Fruit fly (Drosophila melanogaster) whole organism, prepupa: ENCODE data around the gene CG13842.

Experiments used
- Blimp-1 ChIP-seq: fragments of 200-800 bp; sonication (Bioruptor generic); optimal IDR thresholded peaks from 3 replicates; lab custom pipeline; 2017; ENCODE audit warnings: missing biosample characterization, missing genetic modification characterization, mild to moderate bottlenecking, moderate library complexity, missing genetic modification reagents
- CG10631 ChIP-seq: fragments of 200-800 bp; sonication (Bioruptor generic); optimal IDR thresholded peaks from 2 replicates; lab custom pipeline; 2016; ENCODE audit warnings: missing biosample characterization, missing genetic modification characterization
- CG10669 ChIP-seq: fragments of 200-800 bp; sonication (Bioruptor generic); optimal IDR thresholded peaks from 3 replicates; lab custom pipeline; 2018; ENCODE audit warnings: missing biosample characterization, mild to moderate bottlenecking, missing genetic modification characterization, moderate library complexity
- CG11294 ChIP-seq: fragments of 200-800 bp; sonication (Bioruptor generic); IDR thresholded peaks from 2 replicates; pipeline ENCODE4 v1.3.6; 2022; ENCODE audit warnings: missing biosample characterization, missing genetic modification characterization
- CG11762 ChIP-seq: fragments of 200-800 bp; sonication (Bioruptor generic); optimal IDR thresholded peaks from 3 replicates; lab custom pipeline; 2016; ENCODE audit warnings: missing biosample characterization, missing genetic modification characterization; ENCODE audit not compliant: insufficient read depth
- CG11902 ChIP-seq: fragments of 200-800 bp; sonication (Bioruptor generic); optimal IDR thresholded peaks from 3 replicates; lab custom pipeline; 2016; ENCODE audit warnings: missing biosample characterization, missing genetic modification characterization
- CG1621 ChIP-seq: fragments of 200-800 bp; sonication (Bioruptor generic); optimal IDR thresholded peaks from 3 replicates; lab custom pipeline; 2018; ENCODE audit warnings: missing biosample characterization, mild to moderate bottlenecking, missing genetic modification characterization
- CG31627 ChIP-seq: fragments of 200-800 bp; sonication (Bioruptor generic); optimal IDR thresholded peaks from 3 replicates; lab custom pipeline; 2016; ENCODE audit warnings: missing biosample characterization, missing genetic modification characterization
- CG32006 ChIP-seq: fragments of 200-800 bp; sonication (Bioruptor generic); optimal IDR thresholded peaks from 3 replicates; lab custom pipeline; 2017; ENCODE audit warnings: missing biosample characterization, mild to moderate bottlenecking, missing genetic modification characterization
- CG34406 ChIP-seq: fragments of 200-800 bp; sonication (Bioruptor generic); optimal IDR thresholded peaks from 3 replicates; lab custom pipeline; 2016; ENCODE audit warnings: missing biosample characterization, missing genetic modification characterization
- CG4318 ChIP-seq: fragments of 200-800 bp; sonication (Bioruptor generic); optimal IDR thresholded peaks from 3 replicates; lab custom pipeline; 2017; ENCODE audit warnings: missing biosample characterization, mild to moderate bottlenecking, missing genetic modification characterization
- CG6163 ChIP-seq: fragments of 200-800 bp; sonication (Bioruptor generic); IDR thresholded peaks from 3 replicates; pipeline ENCODE4 v1.3.6; 2022; ENCODE audit warnings: missing biosample characterization, missing genetic modification characterization
- CG6276 ChIP-seq: fragments of 200-800 bp; sonication (Bioruptor generic); optimal IDR thresholded peaks from 2 replicates; lab custom pipeline; 2017; ENCODE audit warnings: missing biosample characterization, mild to moderate bottlenecking, missing genetic modification characterization
- CG6854 ChIP-seq: fragments of 200-800 bp; sonication (Bioruptor generic); optimal IDR thresholded peaks from 2 replicates; lab custom pipeline; 2017; ENCODE audit warnings: missing biosample characterization, mild to moderate bottlenecking, missing genetic modification characterization
- CG7368 ChIP-seq: fragments of 200-800 bp; sonication (Bioruptor generic); optimal IDR thresholded peaks from 3 replicates; lab custom pipeline; 2016; ENCODE audit warnings: missing biosample characterization, missing genetic modification characterization
- CG8119 ChIP-seq: fragments of 200-800 bp; sonication (Bioruptor generic); IDR thresholded peaks from 3 replicates; pipeline ENCODE4 v1.3.6; 2022; ENCODE audit warnings: missing biosample characterization, missing genetic modification characterization
- CG8319 ChIP-seq: fragments of 200-800 bp; sonication (Bioruptor generic); optimal IDR thresholded peaks from 3 replicates; lab custom pipeline; 2016; ENCODE audit warnings: missing biosample characterization, missing genetic modification characterization
- CG9139 ChIP-seq: fragments of 200-800 bp; sonication (Bioruptor generic); optimal IDR thresholded peaks from 3 replicates; lab custom pipeline; 2017; ENCODE audit warnings: missing biosample characterization, mild to moderate bottlenecking, missing genetic modification characterization
- Eip75B ChIP-seq: fragments of 200-800 bp; sonication (Bioruptor generic); optimal IDR thresholded peaks from 3 replicates; lab custom pipeline; 2016; ENCODE audit warnings: missing biosample characterization, missing genetic modification characterization
- Eip78C ChIP-seq: fragments of 200-800 bp; sonication (Bioruptor generic); peaks from one replicate; lab custom pipeline; 2016; ENCODE audit warnings: missing biosample characterization, missing genetic modification characterization
- Ets96B ChIP-seq: fragments of 200-800 bp; optimal IDR thresholded peaks from 2 replicates; lab custom pipeline; 2019; ENCODE audit warnings: missing biosample characterization, mild to moderate bottlenecking, missing genetic modification characterization, moderate library complexity
- Gug ChIP-seq: fragments of 200-800 bp; sonication (Bioruptor generic); IDR thresholded peaks from 2 replicates; pipeline ENCODE4 v1.3.6; 2022; ENCODE audit warnings: missing biosample characterization, missing genetic modification characterization
- Hr38 ChIP-seq: sonication (Bioruptor generic); optimal IDR thresholded peaks from 2 replicates; lab custom pipeline; 2016; ENCODE audit warnings: missing biosample characterization, missing genetic modification characterization
- Lpt ChIP-seq: fragments of 200-800 bp; sonication (Bioruptor generic); optimal IDR thresholded peaks from 3 replicates; lab custom pipeline; 2016; ENCODE audit warnings: missing biosample characterization, missing genetic modification characterization
- Met ChIP-seq: fragments of 200-800 bp; sonication (Bioruptor generic); optimal IDR thresholded peaks from 3 replicates; lab custom pipeline; 2016; ENCODE audit warnings: missing biosample characterization, missing genetic modification characterization
- OdsH ChIP-seq: fragments of 200-800 bp; sonication (Bioruptor generic); optimal IDR thresholded peaks from 3 replicates; lab custom pipeline; 2016; ENCODE audit warnings: missing biosample characterization, missing genetic modification characterization
- Sox102F ChIP-seq: fragments of 200-800 bp; sonication (Bioruptor generic); optimal IDR thresholded peaks from 2 replicates; lab custom pipeline; 2016; ENCODE audit warnings: missing biosample characterization, mild to moderate bottlenecking, missing genetic modification characterization
- Sox14 ChIP-seq: fragments of 200-800 bp; sonication (Bioruptor generic); optimal IDR thresholded peaks from 3 replicates; lab custom pipeline; 2016; ENCODE audit warnings: missing biosample characterization, missing genetic modification characterization
- Sox15 ChIP-seq: fragments of 200-800 bp; sonication (Bioruptor generic); optimal IDR thresholded peaks from 3 replicates; lab custom pipeline; 2016; ENCODE audit warnings: missing biosample characterization, missing genetic modification characterization
- achi ChIP-seq: fragments of 200-800 bp; sonication (Bioruptor generic); optimal IDR thresholded peaks from 3 replicates; lab custom pipeline; 2016; ENCODE audit warnings: missing biosample characterization, missing genetic modification characterization
- acj6 ChIP-seq: fragments of 200-800 bp; sonication (Bioruptor generic); optimal IDR thresholded peaks from 3 replicates; lab custom pipeline; 2016; ENCODE audit warnings: missing biosample characterization, missing genetic modification characterization
- dac ChIP-seq: fragments of 200-800 bp; sonication (Bioruptor generic); optimal IDR thresholded peaks from 2 replicates; lab custom pipeline; 2017; ENCODE audit warnings: missing biosample characterization, mild to moderate bottlenecking, missing genetic modification characterization
- dsx ChIP-seq: fragments of 200-800 bp; optimal IDR thresholded peaks from 3 replicates; lab custom pipeline; 2019; ENCODE audit warnings: missing biosample characterization, mild to moderate bottlenecking, missing genetic modification characterization, moderate library complexity; ENCODE audit not compliant: poor library complexity, severe bottlenecking
- eg ChIP-seq: fragments of 200-800 bp; sonication (Bioruptor generic); IDR thresholded peaks from 3 replicates; pipeline ENCODE4 v1.3.6; 2022; ENCODE audit warnings: missing biosample characterization, missing genetic modification characterization
- esn ChIP-seq: fragments of 200-800 bp; sonication (Bioruptor generic); optimal IDR thresholded peaks from 2 replicates; lab custom pipeline; 2016; ENCODE audit warnings: missing biosample characterization, mild to moderate bottlenecking, missing genetic modification characterization, moderate library complexity
- fd59A ChIP-seq: fragments of 200-800 bp; sonication (Bioruptor generic); optimal IDR thresholded peaks from 2 replicates; lab custom pipeline; 2017; ENCODE audit warnings: missing biosample characterization, mild to moderate bottlenecking, missing genetic modification characterization, missing genetic modification reagents
- fkh ChIP-seq: fragments of 200-800 bp; sonication (Bioruptor generic); optimal IDR thresholded peaks from 3 replicates; lab custom pipeline; 2017; ENCODE audit warnings: missing biosample characterization, mild to moderate bottlenecking, missing genetic modification characterization, moderate library complexity
- pdm3 ChIP-seq: fragments of 200-800 bp; sonication (Bioruptor generic); optimal IDR thresholded peaks from 3 replicates; lab custom pipeline; 2016; ENCODE audit warnings: missing biosample characterization, missing genetic modification characterization
- salr ChIP-seq, 2 experiments: fragments of 200-800 bp; sonication (Bioruptor generic); optimal IDR thresholded peaks; 3 replicates each; lab custom pipeline; 2016 to 2018; ENCODE audit warnings: missing biosample characterization in 2 of 2, missing genetic modification characterization in 2 of 2, mild to moderate bottlenecking in 1 of 2
- ss ChIP-seq, 2 experiments: fragments of 200-800 bp; sonication (Bioruptor generic); optimal IDR thresholded peaks; 2 replicates in 1 of 2; 3 replicates in 1 of 2; lab custom pipeline; 2017 to 2018; ENCODE audit warnings: mild to moderate bottlenecking in 2 of 2, missing biosample characterization in 2 of 2, missing genetic modification characterization in 2 of 2, moderate library complexity in 1 of 2
- svp ChIP-seq: fragments of 200-800 bp; sonication (Bioruptor generic); peaks from one replicate; lab custom pipeline; 2016; ENCODE audit warnings: missing biosample characterization, missing genetic modification characterization
- vri ChIP-seq: fragments of 200-800 bp; sonication (Bioruptor generic); optimal IDR thresholded peaks from 3 replicates; lab custom pipeline; 2016; ENCODE audit warnings: missing biosample characterization, mild to moderate bottlenecking, missing genetic modification characterization

Gene CG13842

DNA sequence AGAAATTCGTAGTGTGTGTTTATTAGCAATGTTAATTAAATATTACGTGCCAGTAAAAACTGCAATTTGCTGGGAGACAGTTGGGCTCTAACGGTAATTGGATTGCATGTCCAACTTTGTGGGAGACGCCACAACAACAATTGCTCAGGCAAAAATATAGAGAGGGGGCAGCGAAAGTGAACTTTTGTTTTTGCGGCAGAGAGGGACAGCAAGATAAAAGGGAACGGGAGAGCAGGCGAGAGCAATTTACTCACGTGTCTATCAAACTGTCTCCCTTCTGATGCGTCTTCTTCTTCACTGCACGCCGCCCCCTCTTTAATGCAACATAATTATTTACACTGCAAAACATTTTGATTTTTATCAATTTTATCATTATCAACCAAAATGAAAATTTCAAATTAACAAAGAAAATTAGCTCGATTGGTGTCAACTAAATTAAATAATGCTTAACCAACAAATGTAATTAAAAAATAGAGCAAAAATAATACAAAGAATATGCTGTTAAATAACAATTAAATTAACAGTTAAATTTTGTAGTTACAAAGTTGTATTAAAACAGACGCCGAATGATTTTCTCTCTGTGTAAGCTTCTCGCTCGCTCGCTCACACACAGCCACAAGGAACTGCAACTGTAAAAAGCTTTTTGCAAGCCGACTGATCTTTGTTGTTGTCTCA, 39.7 kb downstream of the CG13842 start (continued):
- TF ChIP-seq fd59A (GFP tag; lab: Kevin White, UChicago), result peak; percentile 93
- TF ChIP-seq CG8119, result peak; percentile 96
- TF ChIP-seq Eip78C (GFP tag; lab: Kevin White, UChicago), result peak; percentile 99
- TF ChIP-seq dac (GFP tag; lab: Kevin White, UChicago), result peak; percentile 77
- peak; percentile 91 for TF ChIP-seq CG4318
- TF ChIP-seq CG7368 (GFP tag; lab: Kevin White, UChicago), result peak; percentile 93
- peak; percentile 97 for TF ChIP-seq dsx (GFP tag; lab: Kevin White, UChicago)
- TF ChIP-seq svp (GFP tag; lab: Kevin White, UChicago), result peak; percentile 98
- TF ChIP-seq fkh (GFP tag; lab: Kevin White, UChicago), result peak; percentile 1

DNA sequence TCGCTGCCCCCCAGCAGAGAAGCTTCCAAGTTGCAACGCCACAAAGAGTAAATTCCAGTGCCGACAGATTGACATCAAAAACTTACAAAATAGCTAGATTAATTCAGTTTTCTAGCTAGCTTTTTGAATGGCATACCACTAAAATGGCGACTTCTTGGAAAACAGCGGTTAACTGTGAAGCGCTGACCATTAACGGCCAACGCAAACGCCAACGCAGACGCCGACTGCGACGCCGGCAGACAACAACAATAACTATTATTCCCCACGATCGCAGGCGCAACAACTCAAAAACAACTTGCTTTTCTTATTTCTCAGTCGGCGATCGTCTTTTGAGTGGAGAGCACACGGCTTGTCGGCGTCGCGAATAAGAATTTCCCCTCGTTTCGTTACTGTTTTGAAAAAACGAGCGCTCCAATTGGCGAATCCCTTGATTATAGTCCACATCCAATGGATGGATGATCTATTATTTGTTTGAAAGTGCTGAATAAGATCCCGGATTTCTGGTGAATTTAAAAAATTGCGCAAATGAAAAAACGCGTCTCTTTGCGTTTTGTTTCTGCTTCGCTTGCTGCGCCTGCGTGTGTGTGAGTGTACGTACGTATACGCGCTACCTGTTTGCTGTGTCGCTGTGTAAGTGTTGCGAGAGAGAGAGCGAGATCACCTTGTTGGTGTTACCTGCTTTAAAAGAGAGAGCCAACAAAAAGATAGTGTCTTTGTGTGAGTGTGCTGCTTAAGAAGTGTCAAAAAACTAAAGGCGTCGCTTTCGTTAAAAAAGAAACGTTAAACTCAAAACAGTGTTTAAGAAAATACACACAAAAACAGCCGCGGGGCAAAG, 40.4 kb downstream of the CG13842 start:
- TF ChIP-seq fkh (GFP tag; lab: Kevin White, UChicago) (no peak), Eip78C (GFP tag; lab: Kevin White, UChicago) (peak; percentile 70), Hr38 (GFP tag; lab: Kevin White, UChicago) (no peak), CG6163 (peak; percentile 42; the same call in 1 of the 3 replicates), CG9139 (peak; percentile 14), Sox102F (GFP tag; lab: Kevin White, UChicago) (no peak), esn (GFP tag; lab: Kevin White, UChicago) (no peak), CG7368 (GFP tag; lab: Kevin White, UChicago) (no peak), Sox14 (GFP tag; lab: Kevin White, UChicago) (no peak), CG4318 (no peak), Sox15 (GFP tag; lab: Kevin White, UChicago) (no peak), CG1621 (tag; lab: Kevin White, UChicago) (peak; percentile 12), Met (GFP tag; lab: Kevin White, UChicago) (no peak), salr (GFP tag; optimal IDR thresholded peaks at IDR 0.05; lab: Kevin White, UChicago) (no peak), Blimp-1 (no peak), CG11902 (GFP tag; lab: Kevin White, UChicago) (no peak), dsx (GFP tag; lab: Kevin White, UChicago) (no peak), CG6276 (GFP tag; lab: Kevin White, UChicago) (no peak), CG31627 (GFP tag; lab: Kevin White, UChicago) (no peak), CG8119 (no peak; the same call in 2 of the 3 replicates), eg (GFP tag; lab: Robert Waterston, UW) (0 out of 3 replicates have a peak, but pooled peaks have one; percentile 43), CG8319 (GFP tag; lab: Kevin White, UChicago) (no peak), Eip75B (GFP tag; lab: Kevin White, UChicago) (peak; percentile 21), Ets96B (tag; lab: Kevin White, UChicago) (no peak), pdm3 (GFP tag; lab: Kevin White, UChicago) (no peak), vri (GFP tag; lab: Kevin White, UChicago) (no peak)

DNA sequence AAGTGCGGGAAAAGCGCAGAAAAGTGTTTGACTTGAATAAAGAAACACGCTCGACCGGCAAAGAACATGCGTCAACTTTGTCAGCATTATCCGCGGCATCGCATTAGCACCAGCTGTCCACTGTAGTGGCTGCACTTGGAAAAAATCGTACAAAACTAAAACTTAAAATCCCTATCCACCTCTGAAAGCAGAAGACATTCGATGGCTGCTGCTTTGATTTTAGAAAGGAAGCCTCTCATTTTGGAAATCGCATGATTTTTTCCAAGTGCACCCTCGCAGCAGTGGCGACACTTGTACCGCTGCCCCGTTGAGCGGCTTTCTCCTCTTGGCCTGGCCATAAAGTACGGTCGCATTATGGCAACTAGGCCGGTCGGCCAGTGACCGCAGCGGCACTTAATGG, 42.8 kb downstream of the CG13842 start:
- TF ChIP-seq CG6854 (GFP tag; lab: Kevin White, UChicago) (no peak), CG11294 (peak; percentile 65), OdsH (GFP tag; lab: Kevin White, UChicago) (peak; percentile 75), Sox14 (GFP tag; lab: Kevin White, UChicago) (peak; percentile 59), acj6 (peak; percentile 66), Lpt (GFP tag; lab: Kevin White, UChicago) (peak; percentile 61), ss (GFP tag; optimal IDR thresholded peaks at IDR 0.05; lab: Kevin White, UChicago) (no peak), achi (GFP tag; lab: Kevin White, UChicago) (peak; percentile 70), CG6276 (GFP tag; lab: Kevin White, UChicago) (peak; percentile 71), dac (GFP tag; lab: Kevin White, UChicago) (peak; percentile 87), eg (GFP tag; lab: Robert Waterston, UW) (peak; percentile 83), CG31627 (GFP tag; lab: Kevin White, UChicago) (peak; percentile 30), CG32006 (GFP tag; lab: Kevin White, UChicago) (peak; percentile 94), CG8319 (GFP tag; lab: Kevin White, UChicago) (no peak), Sox102F (GFP tag; lab: Kevin White, UChicago) (no peak), CG34406 (GFP tag; lab: Kevin White, UChicago) (peak; percentile 38), Gug (GFP tag; lab: Robert Waterston, UW) (peak; percentile 76), CG7368 (GFP tag; lab: Kevin White, UChicago) (peak; percentile 48), CG10631 (GFP tag; lab: Kevin White, UChicago) (peak; percentile 56), CG4318 (peak; percentile 86), CG1621 (tag; lab: Kevin White, UChicago) (no peak), CG11762 (GFP tag; lab: Kevin White, UChicago) (peak; percentile 5), CG6163 (peak; percentile 84), CG10669 (GFP tag; lab: Kevin White, UChicago) (no peak)
